Fruit fly (Drosophila melanogaster): ENCODE measurements around the gene CG17193.

dm6 chr3R:19998418-19998817 is 57.5 kb downstream of the CG17193 start:
- TF ChIP-seq Vsx2 (GFP tag; optimal IDR thresholded peaks at IDR 0.05; ENCODE audit: partially characterized antibody): no peak
- TF ChIP-seq OdsH (GFP tag; optimal IDR thresholded peaks at IDR 0.05): peak; percentile 46
- peak; percentile 18 for TF ChIP-seq sv (GFP tag; optimal IDR thresholded peaks at IDR 0.05)
- TF ChIP-seq Myc (optimal IDR thresholded peaks at IDR 0.05): no peak
- TF ChIP-seq brk (GFP tag; optimal IDR thresholded peaks at IDR 0.05): peak; percentile 6
- peak; percentile 72 for TF ChIP-seq h (GFP tag; optimal IDR thresholded peaks at IDR 0.05)
- no peak for TF ChIP-seq N (GFP tag; optimal IDR thresholded peaks at IDR 0.05)
- peak; percentile 62 for TF ChIP-seq Hnf4 (GFP tag; optimal IDR thresholded peaks at IDR 0.05)
- TF ChIP-seq GATAd (GFP tag; optimal IDR thresholded peaks at IDR 0.05): no peak
- TF ChIP-seq psq (GFP tag; optimal IDR thresholded peaks at IDR 0.05): peak; percentile 45
- TF ChIP-seq pan (optimal IDR thresholded peaks at IDR 0.05): no peak

Data from whole organism, wandering third instar larva.